Fruit fly (Drosophila melanogaster) whole organism, embryonic: Measurements from ENCODE around the gene CG3123.

Experiments used
- Abd-B ChIP-seq: fragments of 200-800 bp; sonication (Bioruptor generic); optimal IDR thresholded peaks from 2 replicates; lab custom pipeline; 2018; ENCODE audit warnings: missing biosample characterization, mild to moderate bottlenecking, missing genetic modification characterization, moderate library complexity
- Aef1 ChIP-seq: fragments of 200-800 bp; sonication (Bioruptor generic); IDR thresholded peaks from 3 replicates; pipeline ENCODE4 v1.3.6; 2022; ENCODE audit warnings: missing biosample characterization, missing genetic modification characterization
- Antp ChIP-seq: fragments of 200-800 bp; sonication (Bioruptor generic); optimal IDR thresholded peaks from 3 replicates; lab custom pipeline; 2016; ENCODE audit warnings: missing biosample characterization, missing genetic modification characterization
- Awh ChIP-seq: fragments of 200-800 bp; sonication (Bioruptor generic); IDR thresholded peaks from 2 replicates; pipeline ENCODE4, ENCODE4 v1.3.6; 2022; ENCODE audit warnings: missing biosample characterization, missing genetic modification characterization
- Bdp1 ChIP-seq: fragments of 200-800 bp; sonication (Bioruptor generic); optimal IDR thresholded peaks from 3 replicates; lab custom pipeline; 2016; ENCODE audit warnings: missing biosample characterization, missing genetic modification characterization
- CG11398 ChIP-seq: fragments of 200-800 bp; sonication (Bioruptor generic); optimal IDR thresholded peaks from 2 replicates; lab custom pipeline; 2016; ENCODE audit warnings: missing biosample characterization, missing genetic modification characterization
- CG11504 ChIP-seq: fragments of 200-800 bp; sonication (Bioruptor generic); optimal IDR thresholded peaks from 3 replicates; lab custom pipeline; 2019; ENCODE audit warnings: missing biosample characterization, mild to moderate bottlenecking, missing genetic modification characterization, moderate library complexity
- CG12391 ChIP-seq: fragments of 200-800 bp; sonication (Bioruptor generic); optimal IDR thresholded peaks from 3 replicates; lab custom pipeline; 2018; ENCODE audit warnings: missing biosample characterization, mild to moderate bottlenecking, missing genetic modification characterization, moderate library complexity
- CG12659 ChIP-seq: fragments of 200-800 bp; sonication (Bioruptor generic); optimal IDR thresholded peaks from 3 replicates; lab custom pipeline; 2017; ENCODE audit warnings: mild to moderate bottlenecking, missing biosample characterization, missing genetic modification reagents, missing genetic modification characterization
- CG13424 ChIP-seq: fragments of 200-800 bp; sonication (Bioruptor generic); optimal IDR thresholded peaks from 2 replicates; lab custom pipeline; 2019; ENCODE audit warnings: missing biosample characterization, mild to moderate bottlenecking, missing genetic modification characterization, moderate library complexity
- CG14965 ChIP-seq: fragments of 200-800 bp; sonication (Bioruptor generic); optimal IDR thresholded peaks from 2 replicates; lab custom pipeline; 2016; ENCODE audit warnings: missing biosample characterization, missing genetic modification characterization, borderline replicate concordance
- CG15696 ChIP-seq: fragments of 200-800 bp; sonication (Bioruptor generic); optimal IDR thresholded peaks from 2 replicates; lab custom pipeline; 2019; ENCODE audit warnings: missing biosample characterization, mild to moderate bottlenecking, missing genetic modification characterization, moderate library complexity
- CG1602 ChIP-seq: fragments of 200-800 bp; sonication (Bioruptor generic); optimal IDR thresholded peaks from 3 replicates; lab custom pipeline; 2016; ENCODE audit warnings: missing biosample characterization, missing genetic modification characterization
- CG17912 ChIP-seq: fragments of 200-800 bp; sonication (Bioruptor generic); optimal IDR thresholded peaks from 2 replicates; lab custom pipeline; 2018; ENCODE audit warnings: missing biosample characterization, mild to moderate bottlenecking, missing genetic modification characterization
- CG18764 ChIP-seq: fragments of 200-800 bp; sonication (Bioruptor generic); optimal IDR thresholded peaks from 3 replicates; lab custom pipeline; 2016; ENCODE audit warnings: missing biosample characterization, missing genetic modification characterization
- CG2678 ChIP-seq: fragments of 200-800 bp; sonication (Bioruptor generic); optimal IDR thresholded peaks from 3 replicates; lab custom pipeline; 2019; ENCODE audit warnings: missing biosample characterization, mild to moderate bottlenecking, missing genetic modification characterization, moderate library complexity
- CG2875 ChIP-seq: fragments of 200-800 bp; sonication (Bioruptor generic); optimal IDR thresholded peaks from 2 replicates; lab custom pipeline; 2017; ENCODE audit warnings: missing biosample characterization, mild to moderate bottlenecking, missing genetic modification characterization, missing genetic modification reagents
- CG2889 ChIP-seq: fragments of 200-800 bp; sonication (Bioruptor generic); IDR thresholded peaks from 3 replicates; pipeline ENCODE4 v1.3.6; 2022; ENCODE audit warnings: missing biosample characterization, missing genetic modification characterization
- CG32767 ChIP-seq: fragments of 200-800 bp; sonication (Bioruptor generic); IDR thresholded peaks from 2 replicates; pipeline ENCODE4 v1.3.6; 2022; ENCODE audit warnings: missing biosample characterization, missing genetic modification characterization
- CG4617 ChIP-seq: fragments of 200-800 bp; sonication (Bioruptor generic); optimal IDR thresholded peaks from 3 replicates; lab custom pipeline; 2016; ENCODE audit warnings: missing biosample characterization, missing genetic modification characterization, borderline replicate concordance
- CG6683 ChIP-seq: fragments of 200-800 bp; sonication (Bioruptor generic); optimal IDR thresholded peaks from 2 replicates; lab custom pipeline; 2017; ENCODE audit warnings: missing biosample characterization, mild to moderate bottlenecking, missing genetic modification characterization, missing genetic modification reagents
- CG7372 ChIP-seq: fragments of 200-800 bp; sonication (Bioruptor generic); IDR thresholded peaks from 2 replicates; pipeline ENCODE4 v1.3.6; 2022; ENCODE audit warnings: missing biosample characterization, missing genetic modification characterization
- Chrac-16 ChIP-seq: fragments of 200-800 bp; sonication (Bioruptor generic); optimal IDR thresholded peaks from 3 replicates; lab custom pipeline; 2016; ENCODE audit warnings: missing biosample characterization, missing genetic modification characterization
- Dip3 ChIP-seq: fragments of 200-800 bp; sonication (Bioruptor generic); optimal IDR thresholded peaks from 3 replicates; lab custom pipeline; 2016; ENCODE audit warnings: missing biosample characterization, missing genetic modification characterization
- ERR ChIP-seq: fragments of 200-800 bp; sonication (Bioruptor generic); optimal IDR thresholded peaks from 2 replicates; lab custom pipeline; 2016; ENCODE audit warnings: missing biosample characterization, missing genetic modification characterization
- Fer2 ChIP-seq: fragments of 200-800 bp; sonication (Bioruptor generic); optimal IDR thresholded peaks from 2 replicates; lab custom pipeline; 2018; ENCODE audit warnings: missing biosample characterization, mild to moderate bottlenecking, missing genetic modification characterization, moderate library complexity
- H2.0 ChIP-seq: fragments of 200-800 bp; sonication (Bioruptor generic); IDR thresholded peaks from 2 replicates; pipeline ENCODE4 v1.3.6; 2022; ENCODE audit warnings: missing biosample characterization, missing genetic modification characterization
- HHEX ChIP-seq: fragments of 200-800 bp; sonication (Bioruptor generic); optimal IDR thresholded peaks from 3 replicates; lab custom pipeline; 2017; ENCODE audit warnings: missing biosample characterization, mild to moderate bottlenecking, missing genetic modification characterization, missing genetic modification reagents
- Hmr ChIP-seq: fragments of 200-800 bp; sonication (Bioruptor generic); optimal IDR thresholded peaks from 3 replicates; lab custom pipeline; 2017; ENCODE audit warnings: mild to moderate bottlenecking, missing biosample characterization, missing genetic modification reagents, missing genetic modification characterization
- Hr39 ChIP-seq: fragments of >200 bp; optimal IDR thresholded peaks from 2 replicates; lab custom pipeline; 2017
- Myb ChIP-seq: fragments of 200-800 bp; sonication (Bioruptor generic); optimal IDR thresholded peaks from 2 replicates; lab custom pipeline; 2016; ENCODE audit warnings: missing biosample characterization, missing genetic modification characterization
- NC2β ChIP-seq: fragments of 200-800 bp; sonication (Bioruptor generic); optimal IDR thresholded peaks from 2 replicates; lab custom pipeline; 2016; ENCODE audit warnings: missing biosample characterization, missing genetic modification characterization
- Nf-YB ChIP-seq: fragments of 200-800 bp; sonication (Bioruptor generic); optimal IDR thresholded peaks from 3 replicates; lab custom pipeline; 2019; ENCODE audit warnings: missing biosample characterization, mild to moderate bottlenecking, missing genetic modification characterization, moderate library complexity
- Tbp ChIP-seq: fragments of >200 bp; optimal IDR thresholded peaks from 2 replicates; lab custom pipeline; 2018; ENCODE audit warnings: missing biosample characterization, missing genetic modification characterization
- abd-A ChIP-seq: fragments of 200-800 bp; sonication (Bioruptor generic); optimal IDR thresholded peaks from 3 replicates; lab custom pipeline; 2019; ENCODE audit warnings: missing biosample characterization, mild to moderate bottlenecking, missing genetic modification characterization, moderate library complexity
- ham ChIP-seq: fragments of 200-800 bp; sonication (Bioruptor generic); IDR thresholded peaks from 2 replicates; pipeline ENCODE4 v1.3.6; 2022; ENCODE audit warnings: missing biosample characterization, missing genetic modification characterization
- ind ChIP-seq: fragments of 200-800 bp; sonication (Bioruptor generic); optimal IDR thresholded peaks from 3 replicates; lab custom pipeline; 2016; ENCODE audit warnings: missing biosample characterization, missing genetic modification characterization
- lbe ChIP-seq: fragments of 200-800 bp; sonication (Bioruptor generic); optimal IDR thresholded peaks from 2 replicates; lab custom pipeline; 2016; ENCODE audit warnings: missing biosample characterization, mild to moderate bottlenecking, missing genetic modification characterization
- lilli ChIP-seq: fragments of 200-800 bp; sonication (Bioruptor generic); optimal IDR thresholded peaks from 3 replicates; lab custom pipeline; 2016; ENCODE audit warnings: missing biosample characterization, missing genetic modification characterization
- maf-S ChIP-seq: fragments of 200-800 bp; sonication (Bioruptor generic); optimal IDR thresholded peaks from 2 replicates; lab custom pipeline; 2016; ENCODE audit warnings: missing biosample characterization, missing genetic modification characterization
- ranshi ChIP-seq: fragments of 200-800 bp; sonication (Bioruptor generic); IDR thresholded peaks from 2 replicates; pipeline ENCODE4 v1.3.6; 2022; ENCODE audit warnings: missing biosample characterization, missing genetic modification characterization
- ro ChIP-seq: fragments of 200-800 bp; sonication (Bioruptor generic); IDR thresholded peaks from 2 replicates; pipeline ENCODE4 v1.3.6; 2022; ENCODE audit warnings: missing biosample characterization, missing genetic modification characterization
- scrt ChIP-seq: fragments of 200-800 bp; sonication (Bioruptor generic); optimal IDR thresholded peaks from 2 replicates; lab custom pipeline; 2018; ENCODE audit warnings: missing biosample characterization, mild to moderate bottlenecking, missing genetic modification characterization, moderate library complexity
- shn ChIP-seq: fragments of 200-800 bp; sonication (Bioruptor generic); optimal IDR thresholded peaks from 3 replicates; lab custom pipeline; 2016; ENCODE audit warnings: missing biosample characterization, missing genetic modification characterization
- sim ChIP-seq: fragments of 200-800 bp; sonication (Bioruptor generic); IDR thresholded peaks from 2 replicates; pipeline ENCODE4 v1.3.6; 2022; ENCODE audit warnings: missing biosample characterization, missing genetic modification characterization
- sug ChIP-seq: fragments of 200-800 bp; optimal IDR thresholded peaks from 2 replicates; lab custom pipeline; 2019; ENCODE audit warnings: missing biosample characterization, mild to moderate bottlenecking, missing genetic modification characterization, moderate library complexity
- tna ChIP-seq: fragments of 200-800 bp; sonication (Bioruptor generic); IDR thresholded peaks from 2 replicates; pipeline ENCODE4 v1.3.6; 2022; ENCODE audit warnings: missing biosample characterization, missing genetic modification characterization; ENCODE audit not compliant: partially characterized antibody
- ttk ChIP-seq: fragments of 200-800 bp; sonication (Bioruptor generic); IDR thresholded peaks from 2 replicates; pipeline ENCODE4 v2.1.2; 2022; ENCODE audit warnings: missing biosample characterization, missing genetic modification characterization
- z ChIP-seq: fragments of 200-800 bp; sonication (Bioruptor generic); IDR thresholded peaks from 3 replicates; pipeline ENCODE4 v1.3.6; 2022; ENCODE audit warnings: missing biosample characterization, missing genetic modification characterization
- zfh1 ChIP-seq: fragments of 200-800 bp; sonication (Bioruptor generic); IDR thresholded peaks from 3 replicates; pipeline ENCODE4 v1.3.6; 2022; ENCODE audit warnings: missing biosample characterization, missing genetic modification characterization

The CG3123 gene

dm6 chr2L:2857862-2858734 lies 32.8 kb upstream of the CG3123 start (continued):
- no peak for TF ChIP-seq H2.0 (GFP tag; lab: Robert Waterston, UW)
- no peak for TF ChIP-seq Fer2 (tag; lab: Kevin White, UChicago)
- no peak for TF ChIP-seq Antp
- TF ChIP-seq ttk (GFP tag; lab: Robert Waterston, UW) = no peak
- TF ChIP-seq Tbp = no peak
- no peak for TF ChIP-seq sim (GFP tag; lab: Robert Waterston, UW)
- TF ChIP-seq Myb (GFP tag; lab: Kevin White, UChicago) = no peak
- no peak for TF ChIP-seq CG12659 (GFP tag; lab: Kevin White, UChicago)
- TF ChIP-seq Hmr (GFP tag; lab: Kevin White, UChicago) = no peak
- no peak for TF ChIP-seq ro (GFP tag; lab: Robert Waterston, UW)
- TF ChIP-seq CG11504 (tag; lab: Kevin White, UChicago) = peak; percentile 24
- TF ChIP-seq shn (GFP tag; lab: Kevin White, UChicago) = peak; percentile 8
- no peak for TF ChIP-seq Hr39 (lab: Kevin White, UChicago)
- no peak for TF ChIP-seq CG7372
- no peak for TF ChIP-seq CG1602
- no peak for TF ChIP-seq CG18764 (GFP tag; lab: Kevin White, UChicago)
- TF ChIP-seq CG32767 (GFP tag; lab: Robert Waterston, UW) = no peak
- TF ChIP-seq maf-S = no peak
- peak; percentile 42 for TF ChIP-seq abd-A
- TF ChIP-seq lbe (GFP tag; lab: Kevin White, UChicago) = no peak
- no peak for TF ChIP-seq Bdp1 (GFP tag; lab: Kevin White, UChicago)
- no peak for TF ChIP-seq NC2β (GFP tag; lab: Kevin White, UChicago)
- TF ChIP-seq Nf-YB (GFP tag; lab: Kevin White, UChicago) = no peak
- no peak for TF ChIP-seq zfh1 (GFP tag; lab: Robert Waterston, UW)
- no peak for TF ChIP-seq ranshi (GFP tag; lab: Robert Waterston, UW)
- TF ChIP-seq CG2889 (GFP tag; lab: Robert Waterston, UW) = no peak
- TF ChIP-seq CG11398 = no peak
- no peak for TF ChIP-seq Awh
- TF ChIP-seq CG14965 (GFP tag; lab: Kevin White, UChicago) = no peak
- no peak for TF ChIP-seq CG6683 (GFP tag; lab: Kevin White, UChicago)
- no peak for TF ChIP-seq Dip3 (GFP tag; lab: Kevin White, UChicago)
- TF ChIP-seq HHEX (GFP tag; lab: Kevin White, UChicago) = no peak
- peak; percentile 12 for TF ChIP-seq ind (GFP tag; lab: Kevin White, UChicago)
- peak; percentile 2 for TF ChIP-seq CG13424 (tag; lab: Kevin White, UChicago)
- no peak for TF ChIP-seq CG15696 (tag; lab: Kevin White, UChicago)
- TF ChIP-seq Abd-B (GFP tag; lab: Kevin White, UChicago) = no peak
- peak; percentile 0 for TF ChIP-seq CG12391 (tag; lab: Kevin White, UChicago)
- peak; percentile 43 for TF ChIP-seq scrt (GFP tag; lab: Kevin White, UChicago)
- no peak for TF ChIP-seq tna (GFP tag; lab: Robert Waterston, UW)
- peak; percentile 19 for TF ChIP-seq ERR (GFP tag; lab: Kevin White, UChicago)
- TF ChIP-seq CG2875 = no peak
- peak; percentile 31 for TF ChIP-seq lilli
- TF ChIP-seq Chrac-16 = no peak
- no peak for TF ChIP-seq CG4617
- TF ChIP-seq sug = peak; percentile 44
- peak; percentile 0 for TF ChIP-seq CG17912
- peak; percentile 39; the same call in 2 of the 3 replicates for TF ChIP-seq Aef1 (GFP tag; lab: Robert Waterston, UW)
- no peak for TF ChIP-seq ham
- TF ChIP-seq z = peak; percentile 78
- TF ChIP-seq CG2678 = peak; percentile 36
